Fruit fly (Drosophila melanogaster) whole organism, adult: Measurements from ENCODE around the gene CG14111.

Experiments
- CG11617 ChIP-seq: fragments of 200-800 bp; sonication (Bioruptor generic); optimal IDR thresholded peaks from 2 replicates; lab custom pipeline; 2017; ENCODE audit warnings: mild to moderate bottlenecking, missing biosample characterization, missing genetic modification reagents, missing genetic modification characterization
- CG12768 ChIP-seq: fragments of 200-800 bp; sonication (Bioruptor generic); optimal IDR thresholded peaks from 2 replicates; lab custom pipeline; 2017; ENCODE audit warnings: missing biosample characterization, missing genetic modification characterization, mild to moderate bottlenecking, moderate library complexity, missing genetic modification reagents
- CG14711 ChIP-seq: fragments of 200-800 bp; sonication (Bioruptor generic); optimal IDR thresholded peaks from 2 replicates; lab custom pipeline; 2018; ENCODE audit warnings: missing biosample characterization, mild to moderate bottlenecking, missing genetic modification characterization, moderate library complexity
- CG1620 ChIP-seq: fragments of 200-800 bp; sonication (Bioruptor generic); optimal IDR thresholded peaks from 2 replicates; lab custom pipeline; 2016; ENCODE audit warnings: missing biosample characterization, missing genetic modification characterization
- CG33017 ChIP-seq: fragments of 200-800 bp; sonication (Bioruptor generic); optimal IDR thresholded peaks from 2 replicates; lab custom pipeline; 2018; ENCODE audit warnings: missing biosample characterization, mild to moderate bottlenecking, missing genetic modification characterization, moderate library complexity
- CG5204 ChIP-seq: fragments of 200-800 bp; sonication (Bioruptor generic); optimal IDR thresholded peaks from 2 replicates; lab custom pipeline; 2016; ENCODE audit warnings: missing biosample characterization, missing genetic modification characterization
- CG7045 ChIP-seq: fragments of 200-800 bp; sonication (Bioruptor generic); optimal IDR thresholded peaks from 2 replicates; lab custom pipeline; 2017; ENCODE audit warnings: missing biosample characterization, mild to moderate bottlenecking, missing genetic modification characterization
- CG7101 ChIP-seq: fragments of 200-800 bp; sonication (Bioruptor generic); optimal IDR thresholded peaks from 2 replicates; lab custom pipeline; 2018; ENCODE audit warnings: missing biosample characterization, mild to moderate bottlenecking, missing genetic modification characterization, moderate library complexity
- Clk ChIP-seq: fragments of 200-800 bp; sonication (Bioruptor generic); optimal IDR thresholded peaks from 2 replicates; lab custom pipeline; 2017; ENCODE audit warnings: missing biosample characterization, missing genetic modification characterization
- Crg-1 ChIP-seq: fragments of 200-800 bp; sonication (Bioruptor generic); optimal IDR thresholded peaks from 2 replicates; lab custom pipeline; 2016; ENCODE audit warnings: missing biosample characterization, missing genetic modification characterization
- Hr96 ChIP-seq: fragments of 200-800 bp; sonication (Bioruptor generic); optimal IDR thresholded peaks from 2 replicates; lab custom pipeline; 2016; ENCODE audit warnings: missing biosample characterization, missing genetic modification characterization
- Mnt ChIP-seq: fragments of 200-800 bp; sonication (Bioruptor generic); optimal IDR thresholded peaks from 2 replicates; lab custom pipeline; 2016; ENCODE audit warnings: missing biosample characterization, mild to moderate bottlenecking, missing genetic modification characterization
- bab1 ChIP-seq: fragments of 200-800 bp; sonication (Bioruptor generic); optimal IDR thresholded peaks from 3 replicates; lab custom pipeline; 2019; ENCODE audit warnings: missing biosample characterization, mild to moderate bottlenecking, missing genetic modification characterization, moderate library complexity
- cic ChIP-seq: fragments of 200-800 bp; sonication (Bioruptor generic); optimal IDR thresholded peaks from 2 replicates; lab custom pipeline; 2017; ENCODE audit warnings: missing biosample characterization, mild to moderate bottlenecking, missing genetic modification characterization, moderate library complexity
- cnc ChIP-seq, 2 experiments: fragments of >200 bp; optimal IDR thresholded peaks; 2 replicates each; lab custom pipeline; 2017
- kay ChIP-seq: fragments of 200-800 bp; sonication (Bioruptor generic); peaks from one replicate; lab custom pipeline; 2016; ENCODE audit warnings: missing biosample characterization, missing genetic modification characterization, borderline replicate concordance
- ovo ChIP-seq: fragments of 200-800 bp; sonication (Bioruptor generic); optimal IDR thresholded peaks from 2 replicates; lab custom pipeline; 2016; ENCODE audit warnings: missing biosample characterization, missing genetic modification characterization
- pad ChIP-seq: fragments of 200-800 bp; sonication (Bioruptor generic); optimal IDR thresholded peaks from 3 replicates; lab custom pipeline; 2017; ENCODE audit warnings: missing biosample characterization, missing genetic modification characterization, mild to moderate bottlenecking, moderate library complexity, missing genetic modification reagents
- tj ChIP-seq: fragments of 200-800 bp; sonication (Bioruptor generic); optimal IDR thresholded peaks from 3 replicates; lab custom pipeline; 2017; ENCODE audit warnings: missing biosample characterization, mild to moderate bottlenecking, missing genetic modification characterization, moderate library complexity
- toe ChIP-seq: fragments of 200-800 bp; sonication (Bioruptor generic); optimal IDR thresholded peaks from 2 replicates; lab custom pipeline; 2016; ENCODE audit warnings: missing biosample characterization, missing genetic modification characterization

CG14111 gene

DNA sequence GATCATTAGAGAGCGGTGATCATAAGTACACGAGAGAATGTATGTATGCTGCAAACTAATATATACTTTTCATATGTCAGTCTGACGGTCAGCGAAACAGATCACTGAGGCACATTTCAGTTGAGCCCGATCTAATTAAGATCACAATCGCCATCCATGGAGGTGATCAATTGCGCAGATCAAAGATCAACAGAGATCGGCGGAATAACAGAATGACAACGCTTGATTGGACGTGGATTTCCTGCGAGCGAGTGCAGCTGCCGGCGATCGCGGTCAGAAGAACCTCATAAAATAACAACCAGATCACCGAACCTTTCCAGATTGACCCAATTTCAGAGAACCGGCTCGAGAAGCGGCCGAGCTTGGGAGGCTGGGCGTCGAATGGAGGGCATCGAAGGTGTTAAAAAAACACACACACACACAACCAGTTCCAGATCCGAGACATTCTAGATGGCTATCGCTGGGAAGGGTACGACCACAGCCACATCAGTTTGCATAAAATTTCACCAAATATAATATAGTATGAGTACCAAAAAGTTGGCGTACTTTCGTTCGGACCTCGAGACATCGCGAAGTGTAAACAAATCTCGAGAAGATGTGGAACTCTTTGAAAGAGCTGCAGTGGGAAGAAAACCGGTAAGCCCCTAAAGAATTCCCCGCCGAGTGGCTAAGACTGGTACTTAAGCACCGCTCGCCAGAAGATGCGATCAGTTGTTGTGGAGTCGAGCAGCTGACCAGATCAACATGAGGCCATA, 4.5 kb downstream of the CG14111 start, which contains the start of gene ImpL1:
TSS of gene ImpL1 (plus strand) at position 705 of the 755 bp plus-strand sequence.
- TF ChIP-seq Clk (GFP tag; lab: Kevin White, UChicago) (no peak), CG12768 (GFP tag; lab: Kevin White, UChicago) (no peak)

DNA sequence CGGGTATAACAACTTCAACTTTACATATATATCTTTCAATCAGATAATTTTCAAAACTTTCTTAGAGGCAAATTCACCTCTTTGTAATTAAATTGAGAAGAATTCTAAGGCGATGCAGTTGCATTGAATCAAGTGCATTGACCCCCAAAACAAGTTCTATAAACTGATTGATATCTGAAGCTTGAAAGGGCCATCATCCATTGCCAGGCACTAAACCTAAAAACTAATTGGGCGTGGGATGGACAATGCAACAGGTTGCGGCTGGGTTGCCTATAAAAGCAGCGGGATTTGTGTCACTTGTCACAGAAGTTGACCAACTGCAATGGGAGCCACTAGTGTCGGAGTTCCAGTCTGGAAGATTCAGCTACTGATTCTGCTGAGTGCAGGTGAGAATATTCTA, 6.7 kb downstream of the CG14111 start, which contains the start of gene CG14110:
TSS of gene CG14110 (plus strand) at position 301 of the 400 bp plus-strand sequence.
- TF ChIP-seq CG7101 (tag; lab: Kevin White, UChicago), result no peak
- TF ChIP-seq bab1 (GFP tag; lab: Kevin White, UChicago), result no peak
- TF ChIP-seq pad (GFP tag; lab: Kevin White, UChicago), result no peak
- no peak for TF ChIP-seq cic
- TF ChIP-seq ovo (GFP tag; lab: Kevin White, UChicago), result no peak
- no peak for TF ChIP-seq toe (GFP tag; lab: Kevin White, UChicago)
- TF ChIP-seq kay (GFP tag; lab: Kevin White, UChicago), result no peak
- no peak for TF ChIP-seq CG7045 (GFP tag; lab: Kevin White, UChicago)
- TF ChIP-seq CG5204, result no peak
- TF ChIP-seq Clk (GFP tag; lab: Kevin White, UChicago), result no peak
- TF ChIP-seq CG1620, result no peak
- no peak for TF ChIP-seq Hr96
- no peak for TF ChIP-seq CG12768 (GFP tag; lab: Kevin White, UChicago)
- TF ChIP-seq Mnt (GFP tag; lab: Kevin White, UChicago), result no peak
- no peak for TF ChIP-seq CG11617
- no peak for TF ChIP-seq Crg-1 (GFP tag; lab: Kevin White, UChicago)

DNA sequence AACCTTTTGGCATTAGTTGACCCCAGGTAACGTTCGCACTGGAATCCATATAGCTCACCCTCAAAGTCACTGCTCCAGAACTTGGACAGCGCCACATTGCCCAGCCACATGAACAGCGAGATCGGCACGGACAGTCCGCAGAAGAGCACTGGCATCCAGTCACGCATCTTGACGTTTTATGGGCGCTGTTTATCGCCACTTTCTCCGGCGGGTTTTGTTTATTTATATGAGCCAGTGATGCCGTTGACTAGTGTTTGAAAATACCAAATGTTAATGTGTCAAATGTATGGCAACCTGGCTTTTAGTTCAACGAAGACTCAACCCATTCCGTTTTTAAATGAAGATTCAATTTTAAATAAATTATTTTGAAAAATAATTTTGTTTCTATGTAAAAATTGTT, 9.9 kb downstream of the CG14111 start, which contains the start of gene CG10171:
TSS of gene CG10171 (minus strand) at position 300 of the 400 bp plus-strand sequence.
- TF ChIP-seq CG14711 (no peak), CG33017 (tag; lab: Kevin White, UChicago) (no peak), kay (GFP tag; lab: Kevin White, UChicago) (no peak), pad (GFP tag; lab: Kevin White, UChicago) (no peak)

DNA sequence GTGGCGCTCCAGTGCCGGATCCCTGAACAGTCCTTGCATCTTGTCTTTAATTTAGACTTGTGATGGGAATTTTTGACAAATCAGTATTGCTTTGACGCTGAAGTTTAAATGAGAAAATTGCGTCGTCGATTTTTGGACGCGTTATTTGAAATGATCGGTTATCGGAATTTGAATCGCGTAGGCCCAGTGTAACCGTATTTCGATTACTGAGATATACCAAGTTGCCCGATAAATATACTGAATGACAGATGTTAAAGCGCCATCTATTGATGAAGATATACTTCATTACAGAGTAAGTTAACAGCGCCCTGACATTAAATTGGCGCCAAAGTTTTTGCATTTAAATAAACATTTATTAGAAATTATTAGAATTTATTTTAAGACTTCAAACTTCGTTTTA, 12.1 kb downstream of the CG14111 start, which contains the start of gene Poc1:
TSS of gene Poc1 (minus strand) at position 173 of the 400 bp plus-strand sequence.
- TF ChIP-seq CG14711 (no peak), cic (no peak), Mnt (GFP tag; lab: Kevin White, UChicago) (no peak), Crg-1 (GFP tag; lab: Kevin White, UChicago) (no peak), bab1 (GFP tag; lab: Kevin White, UChicago) (no peak), CG7101 (tag; lab: Kevin White, UChicago) (no peak), CG1620 (no peak), CG33017 (tag; lab: Kevin White, UChicago) (no peak), CG12768 (GFP tag; lab: Kevin White, UChicago) (no peak)

DNA sequence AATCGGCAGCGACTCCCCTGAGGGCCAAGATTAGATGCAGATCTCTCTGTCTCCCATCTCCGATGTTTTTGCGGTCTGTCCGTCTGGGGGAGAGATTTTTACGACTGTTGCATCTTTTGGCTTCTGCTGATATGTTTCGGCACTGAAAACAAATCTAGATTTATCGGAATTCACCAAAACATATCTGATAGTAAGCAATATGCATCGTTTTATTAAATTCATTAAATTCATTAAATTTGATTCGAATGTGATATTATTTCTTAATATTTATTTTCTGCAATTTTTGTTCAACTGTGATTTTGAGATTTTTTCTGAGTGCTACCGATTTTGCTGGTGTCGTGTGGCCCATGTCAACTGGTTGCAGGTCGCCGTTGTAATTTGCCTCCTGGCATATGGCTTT, 15.8 kb downstream of the CG14111 start:
- TF ChIP-seq tj (GFP tag; lab: Kevin White, UChicago) (no peak), cnc (optimal IDR thresholded peaks at IDR 0.05; lab: Kevin White, UChicago) (no peak), CG7045 (GFP tag; lab: Kevin White, UChicago) (no peak), Hr96 (no peak), kay (GFP tag; lab: Kevin White, UChicago) (no peak), Mnt (GFP tag; lab: Kevin White, UChicago) (no peak), Crg-1 (GFP tag; lab: Kevin White, UChicago) (no peak), CG14711 (no peak), CG11617 (no peak), toe (GFP tag; lab: Kevin White, UChicago) (no peak), CG7101 (tag; lab: Kevin White, UChicago) (no peak), CG5204 (no peak), ovo (GFP tag; lab: Kevin White, UChicago) (no peak), CG1620 (no peak), CG12768 (GFP tag; lab: Kevin White, UChicago) (no peak), bab1 (GFP tag; lab: Kevin White, UChicago) (no peak), pad (GFP tag; lab: Kevin White, UChicago) (no peak), Clk (GFP tag; lab: Kevin White, UChicago) (no peak)

DNA sequence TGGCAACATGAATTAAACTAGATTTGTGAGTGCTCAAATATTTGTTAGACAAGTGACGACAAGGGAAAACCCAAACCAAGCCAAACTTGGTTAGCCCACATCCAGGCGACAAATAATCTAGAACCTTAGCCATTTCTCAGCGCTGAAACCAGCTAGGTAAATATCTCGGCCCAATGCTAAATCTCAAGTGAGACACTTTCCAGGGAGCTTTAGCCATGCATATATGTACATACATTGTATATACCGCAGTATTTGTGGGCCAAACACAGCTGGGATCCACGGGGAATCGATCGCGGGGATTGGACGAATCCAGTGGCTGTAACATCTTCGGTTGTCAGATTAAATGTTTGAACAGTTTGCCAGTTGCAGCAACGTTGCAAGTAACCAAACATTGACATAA, 19.9 kb downstream of the CG14111 start:
- no peak for TF ChIP-seq CG12768 (GFP tag; lab: Kevin White, UChicago)

DNA sequence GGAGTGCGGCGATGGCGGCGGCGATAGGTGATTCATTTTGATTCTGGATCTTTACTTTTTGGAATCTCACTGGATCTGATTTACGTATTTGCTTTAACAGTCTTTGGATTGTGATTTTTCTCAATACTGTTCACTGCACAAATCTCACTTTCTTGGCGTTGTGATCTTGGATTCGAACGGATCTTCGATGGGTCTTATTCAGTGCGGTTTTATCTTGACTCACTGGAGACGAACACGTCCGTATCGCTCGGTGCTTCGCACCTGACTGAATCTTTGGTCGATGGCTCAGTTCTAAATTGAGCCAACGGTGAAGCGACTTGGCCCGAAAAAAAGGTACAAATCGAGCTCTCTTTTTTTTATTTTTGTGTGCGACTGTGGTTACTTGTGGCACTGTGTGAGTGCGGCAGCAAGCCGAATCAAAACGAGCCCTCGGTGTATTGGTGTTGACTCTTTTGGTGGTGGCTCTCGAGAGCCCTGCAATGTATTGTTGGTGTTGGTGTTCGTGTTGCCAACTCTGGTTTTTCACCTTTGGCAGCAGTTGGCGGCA, 23.2 kb downstream of the CG14111 start, which contains the start of gene sens:
TSS of gene sens (minus strand) at position 254 of the 547 bp plus-strand sequence.
- no peak for TF ChIP-seq tj (GFP tag; lab: Kevin White, UChicago)
- TF ChIP-seq kay (GFP tag; lab: Kevin White, UChicago), result no peak
- no peak for TF ChIP-seq Clk (GFP tag; lab: Kevin White, UChicago)
- TF ChIP-seq CG33017 (tag; lab: Kevin White, UChicago), result no peak
- TF ChIP-seq CG14711, result no peak
- TF ChIP-seq Mnt (GFP tag; lab: Kevin White, UChicago), result no peak
- no peak for TF ChIP-seq Crg-1 (GFP tag; lab: Kevin White, UChicago)
- no peak for TF ChIP-seq toe (GFP tag; lab: Kevin White, UChicago)
- TF ChIP-seq cic, result no peak
- no peak for TF ChIP-seq ovo (GFP tag; lab: Kevin White, UChicago)
- no peak for TF ChIP-seq Hr96
